Fruit fly (Drosophila melanogaster) whole organism, adult: ENCODE results near the gene peg.

Experiments used
- CG12768 ChIP-seq: fragments of 200-800 bp; sonication (Bioruptor generic); optimal IDR thresholded peaks from 2 replicates; lab custom pipeline; 2017; ENCODE audit warnings: missing biosample characterization, missing genetic modification characterization, mild to moderate bottlenecking, moderate library complexity, missing genetic modification reagents
- CG14711 ChIP-seq: fragments of 200-800 bp; sonication (Bioruptor generic); optimal IDR thresholded peaks from 2 replicates; lab custom pipeline; 2018; ENCODE audit warnings: missing biosample characterization, mild to moderate bottlenecking, missing genetic modification characterization, moderate library complexity
- CG1620 ChIP-seq: fragments of 200-800 bp; sonication (Bioruptor generic); optimal IDR thresholded peaks from 2 replicates; lab custom pipeline; 2016; ENCODE audit warnings: missing biosample characterization, missing genetic modification characterization
- CG7101 ChIP-seq: fragments of 200-800 bp; sonication (Bioruptor generic); optimal IDR thresholded peaks from 2 replicates; lab custom pipeline; 2018; ENCODE audit warnings: missing biosample characterization, mild to moderate bottlenecking, missing genetic modification characterization, moderate library complexity
- Crg-1 ChIP-seq: fragments of 200-800 bp; sonication (Bioruptor generic); optimal IDR thresholded peaks from 2 replicates; lab custom pipeline; 2016; ENCODE audit warnings: missing biosample characterization, missing genetic modification characterization
- Hr96 ChIP-seq: fragments of 200-800 bp; sonication (Bioruptor generic); optimal IDR thresholded peaks from 2 replicates; lab custom pipeline; 2016; ENCODE audit warnings: missing biosample characterization, missing genetic modification characterization
- bab1 ChIP-seq: fragments of 200-800 bp; sonication (Bioruptor generic); optimal IDR thresholded peaks from 3 replicates; lab custom pipeline; 2019; ENCODE audit warnings: missing biosample characterization, mild to moderate bottlenecking, missing genetic modification characterization, moderate library complexity
- cic ChIP-seq: fragments of 200-800 bp; sonication (Bioruptor generic); optimal IDR thresholded peaks from 2 replicates; lab custom pipeline; 2017; ENCODE audit warnings: missing biosample characterization, mild to moderate bottlenecking, missing genetic modification characterization, moderate library complexity
- cnc ChIP-seq, 2 experiments: fragments of >200 bp; optimal IDR thresholded peaks; 2 replicates each; lab custom pipeline; 2017
- kay ChIP-seq: fragments of 200-800 bp; sonication (Bioruptor generic); peaks from one replicate; lab custom pipeline; 2016; ENCODE audit warnings: missing biosample characterization, missing genetic modification characterization, borderline replicate concordance
- ovo ChIP-seq: fragments of 200-800 bp; sonication (Bioruptor generic); optimal IDR thresholded peaks from 2 replicates; lab custom pipeline; 2016; ENCODE audit warnings: missing biosample characterization, missing genetic modification characterization
- pad ChIP-seq: fragments of 200-800 bp; sonication (Bioruptor generic); optimal IDR thresholded peaks from 3 replicates; lab custom pipeline; 2017; ENCODE audit warnings: missing biosample characterization, missing genetic modification characterization, mild to moderate bottlenecking, moderate library complexity, missing genetic modification reagents
- tj ChIP-seq: fragments of 200-800 bp; sonication (Bioruptor generic); optimal IDR thresholded peaks from 3 replicates; lab custom pipeline; 2017; ENCODE audit warnings: missing biosample characterization, mild to moderate bottlenecking, missing genetic modification characterization, moderate library complexity
- toe ChIP-seq: fragments of 200-800 bp; sonication (Bioruptor generic); optimal IDR thresholded peaks from 2 replicates; lab custom pipeline; 2016; ENCODE audit warnings: missing biosample characterization, missing genetic modification characterization

DNA sequence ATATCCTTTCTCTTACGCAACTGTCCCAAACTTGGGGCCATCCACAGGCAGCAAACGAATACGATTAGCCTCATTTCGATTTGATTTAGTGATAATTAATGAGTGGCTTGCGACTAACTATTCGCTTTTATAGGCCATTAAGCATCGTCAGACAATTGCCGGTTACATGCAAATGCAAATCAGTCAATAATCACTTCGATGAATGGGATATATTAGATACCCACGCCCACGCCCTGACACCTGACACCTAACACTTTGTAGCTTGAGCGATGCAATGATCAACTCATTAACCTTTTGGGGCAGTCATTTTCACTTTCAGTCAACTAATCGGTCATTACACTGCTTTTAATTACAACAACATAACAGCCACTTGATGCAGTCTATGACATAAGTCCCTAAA, 26.9 kb upstream of the peg start, which contains the start of gene Jhbp15:
- TF ChIP-seq CG1620 (GFP tag; lab: Kevin White, UChicago) (no peak), ovo (no peak), kay (GFP tag; lab: Kevin White, UChicago) (no peak), CG7101 (tag; lab: Kevin White, UChicago) (no peak), CG12768 (GFP tag; lab: Kevin White, UChicago) (no peak), CG14711 (tag; lab: Kevin White, UChicago) (no peak), Hr96 (GFP tag; lab: Kevin White, UChicago) (no peak), Crg-1 (no peak), cic (no peak), tj (no peak), toe (GFP tag; lab: Kevin White, UChicago) (no peak), bab1 (GFP tag; lab: Kevin White, UChicago) (no peak), cnc (optimal IDR thresholded peaks at IDR 0.05; lab: Kevin White, UChicago) (no peak), pad (GFP tag; lab: Kevin White, UChicago) (no peak)
